Fruit fly (Drosophila melanogaster) whole organism, prepupa: Measurements from ENCODE around the gene CG31804.

Experiments used
- Blimp-1 ChIP-seq: fragments of 200-800 bp; sonication (Bioruptor generic); optimal IDR thresholded peaks from 3 replicates; lab custom pipeline; 2017; ENCODE audit warnings: missing biosample characterization, missing genetic modification characterization, mild to moderate bottlenecking, moderate library complexity, missing genetic modification reagents
- CG10669 ChIP-seq: fragments of 200-800 bp; sonication (Bioruptor generic); optimal IDR thresholded peaks from 3 replicates; lab custom pipeline; 2018; ENCODE audit warnings: missing biosample characterization, mild to moderate bottlenecking, missing genetic modification characterization, moderate library complexity
- CG11294 ChIP-seq: fragments of 200-800 bp; sonication (Bioruptor generic); IDR thresholded peaks from 2 replicates; pipeline ENCODE4 v1.3.6; 2022; ENCODE audit warnings: missing biosample characterization, missing genetic modification characterization
- CG11762 ChIP-seq: fragments of 200-800 bp; sonication (Bioruptor generic); optimal IDR thresholded peaks from 3 replicates; lab custom pipeline; 2016; ENCODE audit warnings: missing biosample characterization, missing genetic modification characterization; ENCODE audit not compliant: insufficient read depth
- CG11902 ChIP-seq: fragments of 200-800 bp; sonication (Bioruptor generic); optimal IDR thresholded peaks from 3 replicates; lab custom pipeline; 2016; ENCODE audit warnings: missing biosample characterization, missing genetic modification characterization
- CG15336 ChIP-seq: fragments of 200-800 bp; sonication (Bioruptor generic); IDR thresholded peaks from 2 replicates; pipeline ENCODE4 v1.3.6; 2022; ENCODE audit warnings: missing biosample characterization, missing genetic modification characterization
- CG16779 ChIP-seq: fragments of 200-800 bp; sonication (Bioruptor generic); optimal IDR thresholded peaks from 3 replicates; lab custom pipeline; 2017; ENCODE audit warnings: missing biosample characterization, mild to moderate bottlenecking, missing genetic modification characterization
- CG31627 ChIP-seq: fragments of 200-800 bp; sonication (Bioruptor generic); optimal IDR thresholded peaks from 3 replicates; lab custom pipeline; 2016; ENCODE audit warnings: missing biosample characterization, missing genetic modification characterization
- CG3919 ChIP-seq: fragments of 200-800 bp; sonication (Bioruptor generic); optimal IDR thresholded peaks from 3 replicates; lab custom pipeline; 2016; ENCODE audit warnings: missing biosample characterization, missing genetic modification characterization
- CG4318 ChIP-seq: fragments of 200-800 bp; sonication (Bioruptor generic); optimal IDR thresholded peaks from 3 replicates; lab custom pipeline; 2017; ENCODE audit warnings: missing biosample characterization, mild to moderate bottlenecking, missing genetic modification characterization
- CG6163 ChIP-seq: fragments of 200-800 bp; sonication (Bioruptor generic); IDR thresholded peaks from 3 replicates; pipeline ENCODE4 v1.3.6; 2022; ENCODE audit warnings: missing biosample characterization, missing genetic modification characterization
- CG6808 ChIP-seq: fragments of 200-800 bp; sonication (Bioruptor generic); optimal IDR thresholded peaks from 3 replicates; lab custom pipeline; 2017; ENCODE audit warnings: missing biosample characterization, missing genetic modification characterization, mild to moderate bottlenecking, moderate library complexity, missing genetic modification reagents
- CG6854 ChIP-seq: fragments of 200-800 bp; sonication (Bioruptor generic); optimal IDR thresholded peaks from 2 replicates; lab custom pipeline; 2017; ENCODE audit warnings: missing biosample characterization, mild to moderate bottlenecking, missing genetic modification characterization
- CG7368 ChIP-seq: fragments of 200-800 bp; sonication (Bioruptor generic); optimal IDR thresholded peaks from 3 replicates; lab custom pipeline; 2016; ENCODE audit warnings: missing biosample characterization, missing genetic modification characterization
- CG8119 ChIP-seq: fragments of 200-800 bp; sonication (Bioruptor generic); IDR thresholded peaks from 3 replicates; pipeline ENCODE4 v1.3.6; 2022; ENCODE audit warnings: missing biosample characterization, missing genetic modification characterization
- CG8632 ChIP-seq: fragments of 200-800 bp; sonication (Bioruptor generic); optimal IDR thresholded peaks from 3 replicates; lab custom pipeline; 2016; ENCODE audit warnings: missing biosample characterization, missing genetic modification characterization
- CG9139 ChIP-seq: fragments of 200-800 bp; sonication (Bioruptor generic); optimal IDR thresholded peaks from 3 replicates; lab custom pipeline; 2017; ENCODE audit warnings: missing biosample characterization, mild to moderate bottlenecking, missing genetic modification characterization
- Eip78C ChIP-seq: fragments of 200-800 bp; sonication (Bioruptor generic); peaks from one replicate; lab custom pipeline; 2016; ENCODE audit warnings: missing biosample characterization, missing genetic modification characterization
- Ets21C ChIP-seq: fragments of 200-800 bp; sonication (Bioruptor generic); optimal IDR thresholded peaks from 3 replicates; lab custom pipeline; 2016; ENCODE audit warnings: missing biosample characterization, missing genetic modification characterization
- Gug ChIP-seq: fragments of 200-800 bp; sonication (Bioruptor generic); IDR thresholded peaks from 2 replicates; pipeline ENCODE4 v1.3.6; 2022; ENCODE audit warnings: missing biosample characterization, missing genetic modification characterization
- Hr38 ChIP-seq: sonication (Bioruptor generic); optimal IDR thresholded peaks from 2 replicates; lab custom pipeline; 2016; ENCODE audit warnings: missing biosample characterization, missing genetic modification characterization
- Lpt ChIP-seq: fragments of 200-800 bp; sonication (Bioruptor generic); optimal IDR thresholded peaks from 3 replicates; lab custom pipeline; 2016; ENCODE audit warnings: missing biosample characterization, missing genetic modification characterization
- Met ChIP-seq: fragments of 200-800 bp; sonication (Bioruptor generic); optimal IDR thresholded peaks from 3 replicates; lab custom pipeline; 2016; ENCODE audit warnings: missing biosample characterization, missing genetic modification characterization
- OdsH ChIP-seq: fragments of 200-800 bp; sonication (Bioruptor generic); optimal IDR thresholded peaks from 3 replicates; lab custom pipeline; 2016; ENCODE audit warnings: missing biosample characterization, missing genetic modification characterization
- Sox102F ChIP-seq: fragments of 200-800 bp; sonication (Bioruptor generic); optimal IDR thresholded peaks from 2 replicates; lab custom pipeline; 2016; ENCODE audit warnings: missing biosample characterization, mild to moderate bottlenecking, missing genetic modification characterization
- Sox14 ChIP-seq: fragments of 200-800 bp; sonication (Bioruptor generic); optimal IDR thresholded peaks from 3 replicates; lab custom pipeline; 2016; ENCODE audit warnings: missing biosample characterization, missing genetic modification characterization
- Sox15 ChIP-seq: fragments of 200-800 bp; sonication (Bioruptor generic); optimal IDR thresholded peaks from 3 replicates; lab custom pipeline; 2016; ENCODE audit warnings: missing biosample characterization, missing genetic modification characterization
- acj6 ChIP-seq: fragments of 200-800 bp; sonication (Bioruptor generic); optimal IDR thresholded peaks from 3 replicates; lab custom pipeline; 2016; ENCODE audit warnings: missing biosample characterization, missing genetic modification characterization
- cyc ChIP-seq: fragments of 200-800 bp; sonication (Bioruptor generic); optimal IDR thresholded peaks from 3 replicates; lab custom pipeline; 2016; ENCODE audit warnings: missing biosample characterization, missing genetic modification characterization
- dsx ChIP-seq: fragments of 200-800 bp; optimal IDR thresholded peaks from 3 replicates; lab custom pipeline; 2019; ENCODE audit warnings: missing biosample characterization, mild to moderate bottlenecking, missing genetic modification characterization, moderate library complexity; ENCODE audit not compliant: poor library complexity, severe bottlenecking
- eg ChIP-seq: fragments of 200-800 bp; sonication (Bioruptor generic); IDR thresholded peaks from 3 replicates; pipeline ENCODE4 v1.3.6; 2022; ENCODE audit warnings: missing biosample characterization, missing genetic modification characterization
- esn ChIP-seq: fragments of 200-800 bp; sonication (Bioruptor generic); optimal IDR thresholded peaks from 2 replicates; lab custom pipeline; 2016; ENCODE audit warnings: missing biosample characterization, mild to moderate bottlenecking, missing genetic modification characterization, moderate library complexity
- fd85E ChIP-seq: fragments of 200-800 bp; sonication (Bioruptor generic); optimal IDR thresholded peaks from 3 replicates; lab custom pipeline; 2016; ENCODE audit warnings: missing biosample characterization, missing genetic modification characterization
- fkh ChIP-seq: fragments of 200-800 bp; sonication (Bioruptor generic); optimal IDR thresholded peaks from 3 replicates; lab custom pipeline; 2017; ENCODE audit warnings: missing biosample characterization, mild to moderate bottlenecking, missing genetic modification characterization, moderate library complexity
- net ChIP-seq: fragments of 200-800 bp; sonication (Bioruptor generic); optimal IDR thresholded peaks from 3 replicates; lab custom pipeline; 2016; ENCODE audit warnings: missing biosample characterization, missing genetic modification characterization
- pdm3 ChIP-seq: fragments of 200-800 bp; sonication (Bioruptor generic); optimal IDR thresholded peaks from 3 replicates; lab custom pipeline; 2016; ENCODE audit warnings: missing biosample characterization, missing genetic modification characterization
- salr ChIP-seq, 2 experiments: fragments of 200-800 bp; sonication (Bioruptor generic); optimal IDR thresholded peaks; 3 replicates each; lab custom pipeline; 2016 to 2018; ENCODE audit warnings: missing biosample characterization in 2 of 2, missing genetic modification characterization in 2 of 2, mild to moderate bottlenecking in 1 of 2
- ss ChIP-seq, 2 experiments: fragments of 200-800 bp; sonication (Bioruptor generic); optimal IDR thresholded peaks; 2 replicates in 1 of 2; 3 replicates in 1 of 2; lab custom pipeline; 2017 to 2018; ENCODE audit warnings: mild to moderate bottlenecking in 2 of 2, missing biosample characterization in 2 of 2, missing genetic modification characterization in 2 of 2, moderate library complexity in 1 of 2
- svp ChIP-seq: fragments of 200-800 bp; sonication (Bioruptor generic); peaks from one replicate; lab custom pipeline; 2016; ENCODE audit warnings: missing biosample characterization, missing genetic modification characterization
- topi ChIP-seq: fragments of 200-800 bp; sonication (Bioruptor generic); optimal IDR thresholded peaks from 3 replicates; lab custom pipeline; 2016; ENCODE audit warnings: missing biosample characterization, missing genetic modification characterization
- vri ChIP-seq: fragments of 200-800 bp; sonication (Bioruptor generic); optimal IDR thresholded peaks from 3 replicates; lab custom pipeline; 2016; ENCODE audit warnings: missing biosample characterization, mild to moderate bottlenecking, missing genetic modification characterization

CG31804 gene

dm6 chr2L:17382318-17382717, 19.0 kb downstream of the CG31804 start (continued):
- TF ChIP-seq CG16779 = no peak
- no peak for TF ChIP-seq Hr38 (GFP tag; lab: Kevin White, UChicago)
- TF ChIP-seq svp (GFP tag; lab: Kevin White, UChicago) = peak; percentile 57
- no peak for TF ChIP-seq CG3919 (GFP tag; lab: Kevin White, UChicago)
- no peak; the same call in 2 of the 3 replicates for TF ChIP-seq CG8119
- TF ChIP-seq salr (GFP tag; optimal IDR thresholded peaks at IDR 0.05; lab: Kevin White, UChicago) = no peak
- peak; percentile 0 for TF ChIP-seq vri (GFP tag; lab: Kevin White, UChicago)
- TF ChIP-seq CG7368 (GFP tag; lab: Kevin White, UChicago) = no peak
- peak; percentile 56 for TF ChIP-seq esn (GFP tag; lab: Kevin White, UChicago)
- TF ChIP-seq CG31627 (GFP tag; lab: Kevin White, UChicago) = peak; percentile 5
- TF ChIP-seq Met = peak; percentile 29
- TF ChIP-seq CG6808 (GFP tag; lab: Kevin White, UChicago) = peak; percentile 38
- no peak for TF ChIP-seq cyc
- peak; percentile 71 for TF ChIP-seq Eip78C (GFP tag; lab: Kevin White, UChicago)
- TF ChIP-seq fkh = peak; percentile 18
- TF ChIP-seq Gug = no peak
- TF ChIP-seq Ets21C (GFP tag; lab: Kevin White, UChicago) = peak; percentile 6
- TF ChIP-seq acj6 (GFP tag; lab: Kevin White, UChicago) = peak; percentile 21
- TF ChIP-seq CG9139 (GFP tag; lab: Kevin White, UChicago) = no peak
- no peak for TF ChIP-seq CG11294 (GFP tag; lab: Robert Waterston, UW)

dm6 chr2L:17382783-17383182, 19.5 kb downstream of the CG31804 start:
- no peak for TF ChIP-seq CG6808 (GFP tag; lab: Kevin White, UChicago)
- peak; percentile 10 for TF ChIP-seq CG10669 (GFP tag; lab: Kevin White, UChicago)

dm6 chr2L:17383588-17384308, 20.5 kb downstream of the CG31804 start, which contains the start of gene Lrch:
Gene Lrch, minus strand, starts transcription at chr2L:17384115.
- TF ChIP-seq topi (GFP tag; lab: Kevin White, UChicago) (no peak), Lpt (no peak), CG8632 (GFP tag; lab: Kevin White, UChicago) (no peak), Met (peak; percentile 5), CG16779 (peak; percentile 16), Sox15 (no peak), CG9139 (GFP tag; lab: Kevin White, UChicago) (peak; percentile 14), CG15336 (GFP tag; lab: Robert Waterston, UW) (peak; percentile 40), Sox14 (GFP tag; lab: Kevin White, UChicago) (peak; percentile 38), CG11902 (GFP tag; lab: Kevin White, UChicago) (no peak), OdsH (GFP tag; lab: Kevin White, UChicago) (no peak), Sox102F (GFP tag; lab: Kevin White, UChicago) (no peak), CG3919 (GFP tag; lab: Kevin White, UChicago) (peak; percentile 60), Hr38 (GFP tag; lab: Kevin White, UChicago) (no peak), CG4318 (GFP tag; lab: Kevin White, UChicago) (no peak), CG8119 (no peak), CG7368 (GFP tag; lab: Kevin White, UChicago) (peak; percentile 3), CG6854 (GFP tag; lab: Kevin White, UChicago) (peak; percentile 34), CG11762 (GFP tag; lab: Kevin White, UChicago) (no peak), CG6163 (GFP tag; lab: Robert Waterston, UW) (peak; percentile 55), cyc (no peak), pdm3 (GFP tag; lab: Kevin White, UChicago) (no peak), Eip78C (GFP tag; lab: Kevin White, UChicago) (no peak), net (GFP tag; lab: Kevin White, UChicago) (peak; percentile 4), acj6 (GFP tag; lab: Kevin White, UChicago) (no peak), eg (GFP tag; lab: Robert Waterston, UW) (peak; percentile 41; the same call in 1 of the 3 replicates), Blimp-1 (GFP tag; lab: Kevin White, UChicago) (no peak), CG11294 (GFP tag; lab: Robert Waterston, UW) (no peak), ss (GFP tag; optimal IDR thresholded peaks at IDR 0.05; lab: Kevin White, UChicago) (peak; percentile 43 to 57), fd85E (GFP tag; lab: Kevin White, UChicago) (no peak), vri (GFP tag; lab: Kevin White, UChicago) (no peak), dsx (GFP tag; lab: Kevin White, UChicago) (peak; percentile 15)
